Worm (Caenorhabditis elegans) whole organism, young adult: ENCODE data around the gene Y54E2A.10.

Source experiments
- F39B2.1 ChIP-seq: fragments of 200-800 bp; sonication (Bioruptor generic); IDR thresholded peaks from 2 replicates; pipeline ENCODE4 v1.3.6; 2022; ENCODE audit warnings: missing genetic modification reagents, missing genetic modification characterization, missing compliant biosample characterization
- F52B5.7 ChIP-seq: sonication (generic microtip); optimal IDR thresholded peaks from 2 replicates; lab custom pipeline; 2016; ENCODE audit warnings: mild to moderate bottlenecking, missing genetic modification characterization, missing compliant biosample characterization
- F57C9.4 ChIP-seq: sonication (generic microtip); optimal IDR thresholded peaks from 2 replicates; lab custom pipeline; 2017; ENCODE audit warnings: mild to moderate bottlenecking, missing genetic modification characterization, missing compliant biosample characterization
- K11D2.4 ChIP-seq: fragments of 200-800 bp; sonication (Bioruptor generic); IDR thresholded peaks from 2 replicates; pipeline ENCODE4 v1.3.6; 2022; ENCODE audit warnings: missing genetic modification reagents, missing genetic modification characterization, missing compliant biosample characterization
- K12H6.12 ChIP-seq: fragments of 200-800 bp; sonication (Bioruptor generic); optimal IDR thresholded peaks from 2 replicates; lab custom pipeline; 2018; ENCODE audit warnings: mild to moderate bottlenecking, missing genetic modification characterization, missing compliant biosample characterization
- Y53F4B.3 ChIP-seq: fragments of 200-800 bp; sonication (Bioruptor generic); IDR thresholded peaks from 2 replicates; pipeline ENCODE4 v1.3.6; 2022; ENCODE audit warnings: missing genetic modification reagents, missing genetic modification characterization, missing compliant biosample characterization
- Y53G8AR.9 ChIP-seq: fragments of 200-800 bp; sonication (Bioruptor generic); conservative IDR thresholded peaks from 2 replicates; pipeline ENCODE4 v1.3.6; 2022; ENCODE audit warnings: missing genetic modification reagents, missing genetic modification characterization, missing compliant biosample characterization
- Y67H2A.10 ChIP-seq: fragments of 200-800 bp; sonication (Bioruptor generic); conservative IDR thresholded peaks from 2 replicates; pipeline ENCODE4 v1.3.6; 2022; ENCODE audit warnings: missing genetic modification reagents, missing genetic modification characterization, missing compliant biosample characterization
- ZK185.1 ChIP-seq: sonication (generic microtip); optimal IDR thresholded peaks from 2 replicates; lab custom pipeline; 2016; ENCODE audit warnings: mild to moderate bottlenecking, missing genetic modification characterization, missing compliant biosample characterization; ENCODE audit not compliant: poor library complexity, severe bottlenecking
- akir-1 ChIP-seq: fragments of 200-800 bp; sonication (Bioruptor generic); optimal IDR thresholded peaks from 2 replicates; lab custom pipeline; 2018; ENCODE audit warnings: mild to moderate bottlenecking, missing genetic modification characterization, moderate library complexity, missing compliant biosample characterization
- ama-1 ChIP-seq, 3 experiments: fragments of 150-350 bp in 1 of 3; sonication (generic microtip) in 2 of 3; optimal IDR thresholded peaks; 2 replicates each; lab custom pipeline; 2014 to 2018; ENCODE audit warnings: missing biosample characterization in 2 of 3, missing genetic modification characterization in 2 of 3, missing genetic modification reagents in 2 of 3
- attf-3 ChIP-seq: fragments of 200-800 bp; sonication (Bioruptor generic); conservative IDR thresholded peaks from 2 replicates; pipeline ENCODE4 v1.3.6; 2022; ENCODE audit warnings: missing genetic modification reagents, missing genetic modification characterization, missing compliant biosample characterization
- bed-1 ChIP-seq: fragments of 200-800 bp; sonication (Bioruptor generic); IDR thresholded peaks from 2 replicates; pipeline ENCODE4 v1.3.6; 2022; ENCODE audit warnings: missing genetic modification reagents, missing genetic modification characterization, missing compliant biosample characterization
- ccch-3 ChIP-seq: fragments of 200-800 bp; sonication (Bioruptor generic); optimal IDR thresholded peaks from 2 replicates; lab custom pipeline; 2018; ENCODE audit warnings: mild to moderate bottlenecking, missing genetic modification characterization, missing compliant biosample characterization
- cebp-1 ChIP-seq, 2 experiments: fragments of 200-800 bp in 1 of 2; sonication (Bioruptor generic) in 1 of 2; sonication (generic microtip) in 1 of 2; IDR thresholded peaks in 1 of 2; optimal IDR thresholded peaks in 1 of 2; 2 replicates each; pipeline versions ENCODE4 v1.3.6 to Lab custom; 2017 to 2022; ENCODE audit warnings: missing compliant biosample characterization in 2 of 2, missing genetic modification characterization in 2 of 2, mild to moderate bottlenecking in 1 of 2, missing genetic modification reagents in 1 of 2, moderate library complexity in 1 of 2
- efl-1 ChIP-seq: fragments of 150-350 bp; optimal IDR thresholded peaks from 2 replicates; lab custom pipeline; 2014; ENCODE audit warnings: missing biosample characterization, missing genetic modification reagents, missing genetic modification characterization
- egrh-3 ChIP-seq: fragments of 200-800 bp; sonication (Bioruptor generic); IDR thresholded peaks from 2 replicates; pipeline ENCODE4 v1.3.6; 2022; ENCODE audit warnings: missing genetic modification reagents, missing genetic modification characterization, missing compliant biosample characterization
- gei-17 ChIP-seq: fragments of 200-800 bp; sonication (Bioruptor generic); optimal IDR thresholded peaks from 2 replicates; lab custom pipeline; 2018; ENCODE audit warnings: mild to moderate bottlenecking, missing genetic modification characterization, missing compliant biosample characterization
- hlh-12 ChIP-seq: sonication (generic microtip); optimal IDR thresholded peaks from 2 replicates; lab custom pipeline; 2016; ENCODE audit warnings: missing genetic modification characterization, missing compliant biosample characterization
- hlh-26 ChIP-seq: fragments of 200-800 bp; sonication (Bioruptor generic); conservative IDR thresholded peaks from 2 replicates; pipeline ENCODE4 v1.3.6; 2022; ENCODE audit warnings: missing genetic modification reagents, missing genetic modification characterization, missing compliant biosample characterization
- hmg-1.2 ChIP-seq: fragments of 200-800 bp; sonication (Bioruptor generic); IDR thresholded peaks from 2 replicates; pipeline ENCODE4 v1.3.6; 2022; ENCODE audit warnings: missing genetic modification reagents, missing genetic modification characterization, missing compliant biosample characterization
- hmg-20 ChIP-seq: fragments of 200-800 bp; sonication (Bioruptor generic); IDR thresholded peaks from 2 replicates; pipeline ENCODE4 v1.3.6; 2022; ENCODE audit warnings: missing genetic modification reagents, missing genetic modification characterization, missing compliant biosample characterization
- lin-54 ChIP-seq: fragments of 200-800 bp; sonication (Bioruptor generic); optimal IDR thresholded peaks from 2 replicates; lab custom pipeline; 2018; ENCODE audit warnings: mild to moderate bottlenecking, missing genetic modification characterization, missing compliant biosample characterization
- lsl-1 ChIP-seq: fragments of 200-800 bp; sonication (Bioruptor generic); optimal IDR thresholded peaks from 2 replicates; lab custom pipeline; 2018; ENCODE audit warnings: mild to moderate bottlenecking, missing genetic modification characterization, moderate library complexity, missing compliant biosample characterization
- madf-10 ChIP-seq: sonication (generic microtip); optimal IDR thresholded peaks from 2 replicates; lab custom pipeline; 2016; ENCODE audit warnings: mild to moderate bottlenecking, missing genetic modification characterization, missing compliant biosample characterization
- madf-8 ChIP-seq: fragments of 200-800 bp; sonication (Bioruptor generic); conservative IDR thresholded peaks from 2 replicates; pipeline ENCODE4 v1.3.6; 2022; ENCODE audit warnings: missing genetic modification reagents, missing genetic modification characterization, missing compliant biosample characterization
- mel-28 ChIP-seq: sonication (generic microtip); optimal IDR thresholded peaks from 2 replicates; lab custom pipeline; 2016; ENCODE audit warnings: borderline replicate concordance, mild to moderate bottlenecking, missing genetic modification characterization, missing compliant biosample characterization
- mxl-1 ChIP-seq: sonication (generic microtip); optimal IDR thresholded peaks from 2 replicates; lab custom pipeline; 2016; ENCODE audit warnings: missing genetic modification characterization, missing compliant biosample characterization
- nhr-120 ChIP-seq: fragments of 200-800 bp; sonication (Bioruptor generic); IDR thresholded peaks from 2 replicates; pipeline ENCODE4 v1.3.6; 2022; ENCODE audit warnings: missing genetic modification characterization, missing compliant biosample characterization
- pha-4 ChIP-seq: fragments of 150-350 bp; sonication (generic microtip); optimal IDR thresholded peaks from 2 replicates; lab custom pipeline; 2014; ENCODE audit warnings: missing biosample characterization, missing genetic modification reagents, missing genetic modification characterization
- rec-8 ChIP-seq, 2 experiments: sonication (generic microtip); optimal IDR thresholded peaks; 2 replicates each; lab custom pipeline; 2016; ENCODE audit warnings: mild to moderate bottlenecking in 2 of 2, missing genetic modification characterization in 2 of 2, missing genetic modification reagents in 2 of 2, missing genotype in 2 of 2, missing biosample characterization in 1 of 2, missing compliant biosample characterization in 1 of 2, moderate library complexity in 1 of 2
- repo-1 ChIP-seq: sonication (generic microtip); optimal IDR thresholded peaks from 2 replicates; lab custom pipeline; 2017; ENCODE audit warnings: mild to moderate bottlenecking, missing genetic modification characterization, missing compliant biosample characterization
- sea-2 ChIP-seq: fragments of 200-800 bp; sonication (Bioruptor generic); IDR thresholded peaks from 2 replicates; pipeline ENCODE4 v1.3.6; 2022; ENCODE audit warnings: missing genetic modification characterization, missing compliant biosample characterization
- snpc-1.1 ChIP-seq: sonication (generic microtip); optimal IDR thresholded peaks from 2 replicates; lab custom pipeline; 2017; ENCODE audit warnings: missing genetic modification characterization, mild to moderate bottlenecking, missing compliant biosample characterization, antibody characterized with exemption, moderate library complexity, missing genotype, missing genetic modification reagents; ENCODE audit not compliant: insufficient read depth
- snpc-1.3 ChIP-seq: sonication (generic microtip); optimal IDR thresholded peaks from 2 replicates; lab custom pipeline; 2017; ENCODE audit warnings: missing genetic modification characterization, mild to moderate bottlenecking, missing compliant biosample characterization, antibody characterized with exemption, moderate library complexity, missing genotype, missing genetic modification reagents; ENCODE audit not compliant: insufficient read depth
- snpc-3.4 ChIP-seq: sonication (generic microtip); optimal IDR thresholded peaks from 2 replicates; lab custom pipeline; 2017; ENCODE audit warnings: missing genetic modification characterization, mild to moderate bottlenecking, missing compliant biosample characterization, antibody characterized with exemption, moderate library complexity, missing genotype, missing genetic modification reagents
- snpc-4 ChIP-seq, 5 experiments: fragments of 150-350 bp in 1 of 5; sonication (generic microtip) in 4 of 5; optimal IDR thresholded peaks; 2 replicates each; lab custom pipeline; 2014 to 2018; ENCODE audit warnings: missing genetic modification characterization in 5 of 5, missing biosample characterization in 3 of 5, antibody characterized with exemption in 2 of 5, mild to moderate bottlenecking in 2 of 5, missing compliant biosample characterization in 2 of 5, missing genotype in 2 of 5, moderate library complexity in 2 of 5, missing genetic modification reagents in 1 of 5
- somi-1 ChIP-seq: fragments of 200-800 bp; sonication (Bioruptor generic); optimal IDR thresholded peaks from 2 replicates; lab custom pipeline; 2018; ENCODE audit warnings: mild to moderate bottlenecking, missing genetic modification characterization, missing compliant biosample characterization
- sptf-2 ChIP-seq: fragments of 200-800 bp; sonication (Bioruptor generic); optimal IDR thresholded peaks from 2 replicates; lab custom pipeline; 2018; ENCODE audit warnings: mild to moderate bottlenecking, missing genetic modification characterization, missing compliant biosample characterization
- tbx-9 ChIP-seq: sonication (generic microtip); optimal IDR thresholded peaks from 2 replicates; lab custom pipeline; 2016; ENCODE audit warnings: borderline replicate concordance, missing genetic modification characterization, inconsistent platforms, missing compliant biosample characterization
- unc-62 ChIP-seq: fragments of 150-350 bp; optimal IDR thresholded peaks from 2 replicates; lab custom pipeline; 2014; ENCODE audit warnings: missing biosample characterization, missing genetic modification reagents, missing genetic modification characterization
- zfh-2 ChIP-seq: fragments of 200-800 bp; sonication (Bioruptor generic); conservative IDR thresholded peaks from 2 replicates; pipeline ENCODE4 v1.3.6; 2022; ENCODE audit warnings: missing genetic modification reagents, missing genetic modification characterization, missing compliant biosample characterization
- ztf-22 ChIP-seq: fragments of 200-800 bp; sonication (Bioruptor generic); optimal IDR thresholded peaks from 2 replicates; lab custom pipeline; 2018; ENCODE audit warnings: mild to moderate bottlenecking, missing genetic modification characterization, moderate library complexity, missing compliant biosample characterization
- ztf-26 ChIP-seq: sonication (generic microtip); optimal IDR thresholded peaks from 2 replicates; lab custom pipeline; 2017; ENCODE audit warnings: missing genetic modification characterization, missing compliant biosample characterization
- ztf-28 ChIP-seq: fragments of 200-800 bp; sonication (Bioruptor generic); IDR thresholded peaks from 2 replicates; pipeline ENCODE4 v1.3.6; 2022; ENCODE audit warnings: missing genetic modification reagents, missing genetic modification characterization, missing compliant biosample characterization
- ztf-6 ChIP-seq: fragments of 200-800 bp; sonication (Bioruptor generic); IDR thresholded peaks from 2 replicates; pipeline ENCODE4 v1.3.6; 2022; ENCODE audit warnings: missing genetic modification reagents, missing genetic modification characterization, missing compliant biosample characterization

Gene Y54E2A.10

DNA sequence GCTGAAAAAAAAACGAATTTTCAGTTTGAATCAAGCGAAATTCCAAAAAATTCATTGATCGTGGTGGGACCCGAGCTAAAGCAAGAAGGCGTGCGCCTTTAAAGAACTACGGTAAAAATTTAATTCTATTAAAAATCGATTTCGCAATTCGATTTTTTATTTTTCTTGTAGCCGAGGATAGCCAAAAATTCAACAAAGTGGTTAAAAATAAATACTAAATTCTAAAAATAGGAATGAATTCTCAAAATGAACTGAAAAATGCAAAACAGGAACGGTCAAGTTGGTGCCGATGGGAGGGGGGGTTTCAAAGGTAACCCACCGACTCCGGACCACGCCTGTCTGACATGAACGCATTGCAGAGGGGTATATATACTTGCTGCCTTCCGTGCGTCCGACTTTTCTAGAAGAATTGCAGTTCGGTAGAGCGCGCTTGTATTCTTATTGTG is 10.3 kb downstream of the Y54E2A.10 start (continued):
- TF ChIP-seq somi-1 (GFP tag; lab: Kevin White, UChicago), result no peak
- no peak for TF ChIP-seq bed-1 (GFP tag; lab: Robert Waterston, UW)
- no peak for TF ChIP-seq Y53F4B.3 (GFP tag; lab: Robert Waterston, UW)
- no peak for TF ChIP-seq hmg-20
- TF ChIP-seq K12H6.12 (tag; lab: Kevin White, UChicago), result peak; percentile 30
- TF ChIP-seq lin-54 (GFP tag; lab: Kevin White, UChicago), result no peak
- TF ChIP-seq Y67H2A.10 (GFP tag; lab: Robert Waterston, UW), result no peak
- TF ChIP-seq madf-10, result no peak
- peak; percentile 36 for TF ChIP-seq ztf-26
- no peak for TF ChIP-seq ama-1 (optimal IDR thresholded peaks at IDR 0.05; lab: Kevin White, UChicago)
- TF ChIP-seq ama-1 (GFP tag; optimal IDR thresholded peaks at IDR 0.05; lab: Kevin White, UChicago), result no peak
- TF ChIP-seq akir-1 (GFP tag; lab: Kevin White, UChicago), result no peak
- no peak for TF ChIP-seq unc-62 (GFP tag; lab: Kevin White, UChicago)
- no peak for TF ChIP-seq pha-4 (tag; lab: Kevin White, UChicago)
- TF ChIP-seq lsl-1, result peak; percentile 87
- TF ChIP-seq F52B5.7 (tag; lab: Kevin White, UChicago), result no peak
- TF ChIP-seq ztf-22, result no peak
- no peak for TF ChIP-seq F57C9.4
- TF ChIP-seq tbx-9 (tag; lab: Kevin White, UChicago), result no peak
- no peak for TF ChIP-seq ztf-6
- no peak for TF ChIP-seq snpc-1.1
- TF ChIP-seq sptf-2, result no peak
- no peak for TF ChIP-seq hlh-26
- TF ChIP-seq egrh-3 (GFP tag; lab: Robert Waterston, UW), result no peak
- TF ChIP-seq snpc-3.4 (tag; lab: Kevin White, UChicago), result no peak
- no peak for TF ChIP-seq repo-1 (tag; lab: Kevin White, UChicago)
- TF ChIP-seq hmg-1.2 (GFP tag; lab: Robert Waterston, UW), result peak; percentile 43; the same call in 1 of the 2 replicates
- peak; percentile 50 for TF ChIP-seq gei-17 (GFP tag; lab: Kevin White, UChicago)
- TF ChIP-seq madf-8 (GFP tag; lab: Robert Waterston, UW), result peak; percentile 72
- TF ChIP-seq F39B2.1 (GFP tag; lab: Robert Waterston, UW), result no peak
- TF ChIP-seq sea-2 (GFP tag; lab: Robert Waterston, UW), result no peak
- TF ChIP-seq efl-1 (GFP tag; lab: Kevin White, UChicago), result no peak
- TF ChIP-seq Y53G8AR.9 (GFP tag; lab: Robert Waterston, UW), result no peak
- peak; percentile 95 for TF ChIP-seq snpc-4 (GFP tag; optimal IDR thresholded peaks at IDR 0.05; lab: Kevin White, UChicago)
- peak; percentile 94 to 98 (median 98) for TF ChIP-seq snpc-4 (tag; optimal IDR thresholded peaks at IDR 0.05; lab: Kevin White, UChicago)
- no peak for TF ChIP-seq nhr-120 (GFP tag; lab: Robert Waterston, UW)
- TF ChIP-seq ccch-3, result no peak
- TF ChIP-seq snpc-1.3 (tag; lab: Kevin White, UChicago), result no peak
- peak; percentile 68 for TF ChIP-seq cebp-1 (GFP tag; IDR thresholded peaks at IDR 0.05; lab: Robert Waterston, UW)
- peak; percentile 85 for TF ChIP-seq cebp-1 (tag; optimal IDR thresholded peaks at IDR 0.05; lab: Kevin White, UChicago)
- TF ChIP-seq attf-3 (GFP tag; lab: Robert Waterston, UW), result no peak
- TF ChIP-seq K11D2.4 (GFP tag; lab: Robert Waterston, UW), result peak; percentile 37; the same call in 1 of the 2 replicates
- no peak for TF ChIP-seq ztf-28 (GFP tag; lab: Robert Waterston, UW)
- TF ChIP-seq mel-28 (tag; lab: Kevin White, UChicago), result no peak
- no peak for TF ChIP-seq rec-8 (tag; optimal IDR thresholded peaks at IDR 0.05; lab: Kevin White, UChicago)
- peak; percentile 86 for TF ChIP-seq ZK185.1 (tag; lab: Kevin White, UChicago)
- no peak for TF ChIP-seq hlh-12 (tag; lab: Kevin White, UChicago)
- 0 out of 2 replicates have a peak, but pooled peaks have one; percentile 31 for TF ChIP-seq zfh-2 (GFP tag; lab: Robert Waterston, UW)
- no peak for TF ChIP-seq mxl-1
